Worm (Caenorhabditis elegans) whole organism, mixed stage, embryonic: Measurements from ENCODE around the gene F39G3.5.

Experiments
- M03D4.4 ChIP-seq: sonication (generic microtip); optimal IDR thresholded peaks from 2 replicates; lab custom pipeline; 2017; ENCODE audit warnings: mild to moderate bottlenecking, missing genetic modification characterization, missing compliant biosample characterization
- bed-3 ChIP-seq: fragments of 200-800 bp; sonication (Bioruptor generic); optimal IDR thresholded peaks from 3 replicates; lab custom pipeline; 2018; ENCODE audit warnings: mild to moderate bottlenecking, missing genetic modification characterization, moderate library complexity, missing compliant biosample characterization
- blmp-1 ChIP-seq: fragments of 150-350 bp; optimal IDR thresholded peaks from 2 replicates; lab custom pipeline; 2014; ENCODE audit warnings: missing biosample characterization, missing genetic modification characterization
- ces-1 ChIP-seq: fragments of 150-350 bp; optimal IDR thresholded peaks from 2 replicates; lab custom pipeline; 2014; ENCODE audit warnings: missing biosample characterization, missing genetic modification reagents, missing genetic modification characterization
- elt-1 ChIP-seq: sonication (generic microtip); optimal IDR thresholded peaks from 2 replicates; lab custom pipeline; 2017; ENCODE audit warnings: missing genetic modification characterization, mild to moderate bottlenecking, missing compliant biosample characterization, antibody characterized with exemption, moderate library complexity, borderline replicate concordance; ENCODE audit not compliant: insufficient read depth
- lsy-2 ChIP-seq: fragments of 150-350 bp; optimal IDR thresholded peaks from 2 replicates; lab custom pipeline; 2014; ENCODE audit warnings: missing biosample characterization, missing genetic modification characterization
- mep-1 ChIP-seq: fragments of 150-350 bp; optimal IDR thresholded peaks from 2 replicates; lab custom pipeline; 2017; ENCODE audit warnings: missing biosample characterization, missing genetic modification reagents, missing genetic modification characterization, inconsistent platforms
- nhr-237 ChIP-seq: fragments of 150-350 bp; optimal IDR thresholded peaks from 2 replicates; lab custom pipeline; 2014; ENCODE audit warnings: missing biosample characterization, missing genetic modification characterization
- pha-4 ChIP-seq: fragments of 150-350 bp; optimal IDR thresholded peaks from 2 replicates; lab custom pipeline; 2018; ENCODE audit warnings: missing biosample characterization, missing genetic modification reagents, missing genetic modification characterization
- sem-2 ChIP-seq: fragments of 200-800 bp; sonication (Bioruptor generic); optimal IDR thresholded peaks from 2 replicates; lab custom pipeline; 2018; ENCODE audit warnings: mild to moderate bottlenecking, missing genetic modification characterization, missing compliant biosample characterization
- snpc-4 ChIP-seq: fragments of 150-350 bp; optimal IDR thresholded peaks from 2 replicates; lab custom pipeline; 2014; ENCODE audit warnings: missing biosample characterization, missing genetic modification characterization
- unc-62 ChIP-seq: fragments of 150-350 bp; optimal IDR thresholded peaks from 2 replicates; lab custom pipeline; 2014; ENCODE audit warnings: missing biosample characterization, missing genetic modification reagents, missing genetic modification characterization

ce11 chrV:4676812-4677211 lies 45.6 kb upstream of the F39G3.5 start:
- TF ChIP-seq ces-1 (GFP tag; lab: Kevin White, UChicago) (no peak), bed-3 (GFP tag; lab: Kevin White, UChicago) (no peak), blmp-1 (tag; lab: Kevin White, UChicago) (no peak), snpc-4 (tag; lab: Kevin White, UChicago) (no peak), sem-2 (GFP tag; lab: Kevin White, UChicago) (no peak), nhr-237 (tag; lab: Kevin White, UChicago) (no peak), elt-1 (no peak), M03D4.4 (no peak), lsy-2 (tag; lab: Kevin White, UChicago) (no peak), unc-62 (GFP tag; lab: Kevin White, UChicago) (no peak), mep-1 (tag; lab: Kevin White, UChicago) (no peak), pha-4 (tag; lab: Kevin White, UChicago) (no peak)
